Worm (Caenorhabditis elegans) whole organism, L4 larva: ENCODE results near the gene H38K22.6.

Experiments used
- F37D6.2 ChIP-seq: sonication (generic microtip); optimal IDR thresholded peaks from 2 replicates; lab custom pipeline; 2016; ENCODE audit warnings: mild to moderate bottlenecking, missing genetic modification characterization, missing compliant biosample characterization
- F44E2.7 ChIP-seq: fragments of 200-800 bp; sonication (Bioruptor generic); IDR thresholded peaks from 2 replicates; pipeline ENCODE4 v2.1.2; 2022; ENCODE audit warnings: missing genetic modification characterization, missing compliant biosample characterization
- R02D3.7 ChIP-seq: fragments of 150-350 bp; sonication (generic microtip); optimal IDR thresholded peaks from 3 replicates; lab custom pipeline; 2014; ENCODE audit warnings: missing biosample characterization, missing genetic modification characterization
- Y105C5A.15 ChIP-seq: fragments of 200-800 bp; sonication (Bioruptor generic); IDR thresholded peaks from 2 replicates; pipeline ENCODE4 v1.3.6; 2022; ENCODE audit warnings: missing genetic modification characterization, missing compliant biosample characterization
- ZK546.5 ChIP-seq, 2 experiments: sonication (generic microtip); optimal IDR thresholded peaks; 2 replicates each; lab custom pipeline; 2017; ENCODE audit warnings: missing biosample characterization in 2 of 2, missing genetic modification characterization in 2 of 2
- ama-1 ChIP-seq: fragments of 150-350 bp; optimal IDR thresholded peaks from 2 replicates; lab custom pipeline; 2014; ENCODE audit warnings: inconsistent platforms, mixed read lengths
- arid-1 ChIP-seq: fragments of 200-800 bp; sonication (Bioruptor generic); conservative IDR thresholded peaks from 2 replicates; pipeline ENCODE4 v1.3.6; 2022; ENCODE audit warnings: missing genetic modification reagents, missing genetic modification characterization, missing compliant biosample characterization
- attf-4 ChIP-seq: sonication (generic microtip); optimal IDR thresholded peaks from 3 replicates; lab custom pipeline; 2017; ENCODE audit warnings: missing biosample characterization, missing genetic modification characterization
- ceh-28 ChIP-seq: fragments of 150-350 bp; optimal IDR thresholded peaks from 2 replicates; lab custom pipeline; 2014; ENCODE audit warnings: missing biosample characterization, missing genetic modification reagents, missing genetic modification characterization
- ceh-62 ChIP-seq: sonication (generic microtip); optimal IDR thresholded peaks from 2 replicates; lab custom pipeline; 2017; ENCODE audit warnings: missing biosample characterization, missing genetic modification characterization
- ctbp-1 ChIP-seq: fragments of 200-800 bp; sonication (Bioruptor generic); IDR thresholded peaks from 2 replicates; pipeline ENCODE4 v1.3.6; 2022; ENCODE audit warnings: missing genetic modification reagents, missing genetic modification characterization, missing compliant biosample characterization
- daf-12 ChIP-seq: fragments of 150-350 bp; optimal IDR thresholded peaks from 2 replicates; lab custom pipeline; 2014; ENCODE audit warnings: missing biosample characterization, missing genetic modification reagents, missing genetic modification characterization
- daf-16 ChIP-seq, 3 experiments: sonication (generic microtip); optimal IDR thresholded peaks; 2 replicates each; lab custom pipeline; 2016 to 2017; ENCODE audit warnings: missing genetic modification characterization in 3 of 3, missing genetic modification reagents in 3 of 3, mild to moderate bottlenecking in 2 of 3, missing compliant biosample characterization in 2 of 3, missing biosample characterization in 1 of 3, moderate library complexity in 1 of 3
- daf-8 ChIP-seq: fragments of 200-800 bp; sonication (Bioruptor generic); IDR thresholded peaks from 2 replicates; pipeline ENCODE4 v1.3.6; 2022; ENCODE audit warnings: missing genetic modification characterization, missing compliant biosample characterization
- dmd-6 ChIP-seq: fragments of 200-800 bp; sonication (Bioruptor generic); IDR thresholded peaks from 2 replicates; pipeline ENCODE4 v1.3.6; 2022; ENCODE audit warnings: missing genetic modification reagents, missing genetic modification characterization, missing compliant biosample characterization
- duxl-1 ChIP-seq: sonication (generic microtip); optimal IDR thresholded peaks from 2 replicates; lab custom pipeline; 2016; ENCODE audit warnings: mild to moderate bottlenecking, missing genetic modification characterization, moderate library complexity, missing compliant biosample characterization; ENCODE audit not compliant: poor library complexity
- dve-1 ChIP-seq: sonication (generic microtip); optimal IDR thresholded peaks from 2 replicates; lab custom pipeline; 2017; ENCODE audit warnings: antibody characterized with exemption, mild to moderate bottlenecking, missing genetic modification characterization, missing compliant biosample characterization; ENCODE audit not compliant: insufficient read depth
- hlh-30 ChIP-seq: sonication (generic microtip); optimal IDR thresholded peaks from 2 replicates; lab custom pipeline; 2017; ENCODE audit warnings: antibody characterized with exemption, mild to moderate bottlenecking, missing genetic modification characterization, missing compliant biosample characterization; ENCODE audit not compliant: insufficient read depth
- hmg-1.1 ChIP-seq: fragments of 200-800 bp; sonication (Bioruptor generic); IDR thresholded peaks from 2 replicates; pipeline ENCODE4 v1.3.6; 2022; ENCODE audit warnings: missing genetic modification reagents, missing genetic modification characterization, missing compliant biosample characterization
- lin-15B ChIP-seq: fragments of 150-350 bp; sonication (generic microtip); optimal IDR thresholded peaks from 3 replicates; lab custom pipeline; 2014; ENCODE audit warnings: missing biosample characterization, missing genetic modification characterization
- lin-29 ChIP-seq: fragments of 200-800 bp; sonication (Bioruptor generic); IDR thresholded peaks from 2 replicates; pipeline ENCODE4 v1.3.6; 2022; ENCODE audit warnings: missing genetic modification reagents, missing genetic modification characterization, missing compliant biosample characterization
- lin-38 ChIP-seq: fragments of 200-800 bp; sonication (Bioruptor generic); IDR thresholded peaks from 2 replicates; pipeline ENCODE4 v1.3.6; 2022; ENCODE audit warnings: missing genetic modification reagents, missing genetic modification characterization, missing compliant biosample characterization
- lir-3 ChIP-seq: sonication (generic microtip); optimal IDR thresholded peaks from 2 replicates; lab custom pipeline; 2016; ENCODE audit warnings: mild to moderate bottlenecking, missing genetic modification characterization, missing compliant biosample characterization
- lsy-2 ChIP-seq, 2 experiments: fragments of 150-350 bp in 1 of 2; sonication (generic microtip) in 1 of 2; optimal IDR thresholded peaks; 2 replicates each; lab custom pipeline; 2014 to 2017; ENCODE audit warnings: missing biosample characterization in 2 of 2, missing genetic modification characterization in 2 of 2
- mdl-1 ChIP-seq, 2 experiments: fragments of 150-350 bp in 1 of 2; sonication (generic microtip) in 1 of 2; optimal IDR thresholded peaks; 2 replicates each; lab custom pipeline; 2014 to 2017; ENCODE audit warnings: missing biosample characterization in 2 of 2, missing genetic modification characterization in 2 of 2
- mdt-29 ChIP-seq: fragments of 200-800 bp; sonication (Bioruptor generic); IDR thresholded peaks from 2 replicates; pipeline ENCODE4 v1.3.6; 2022; ENCODE audit warnings: missing genetic modification reagents, missing genetic modification characterization, missing compliant biosample characterization
- mep-1 ChIP-seq: fragments of 150-350 bp; sonication (generic microtip); optimal IDR thresholded peaks from 3 replicates; lab custom pipeline; 2014; ENCODE audit warnings: missing biosample characterization, missing genetic modification characterization
- mes-2 ChIP-seq: sonication (generic microtip); optimal IDR thresholded peaks from 2 replicates; lab custom pipeline; 2016; ENCODE audit warnings: missing genotype, mild to moderate bottlenecking, missing genetic modification characterization, missing compliant biosample characterization; ENCODE audit not compliant: poor library complexity, severe bottlenecking
- mxl-3 ChIP-seq: fragments of 200-800 bp; sonication (Bioruptor generic); optimal IDR thresholded peaks from 2 replicates; lab custom pipeline; 2018; ENCODE audit warnings: mild to moderate bottlenecking, missing genetic modification characterization, missing compliant biosample characterization
- nhr-102 ChIP-seq: sonication (generic microtip); optimal IDR thresholded peaks from 2 replicates; lab custom pipeline; 2016; ENCODE audit warnings: mild to moderate bottlenecking, missing genetic modification characterization, moderate library complexity, missing compliant biosample characterization
- nhr-111 ChIP-seq: fragments of 200-800 bp; sonication (Bioruptor generic); optimal IDR thresholded peaks from 2 replicates; lab custom pipeline; 2018; ENCODE audit warnings: mild to moderate bottlenecking, missing genetic modification characterization, missing compliant biosample characterization
- nhr-41 ChIP-seq: fragments of 200-800 bp; sonication (Bioruptor generic); IDR thresholded peaks from 2 replicates; pipeline ENCODE4 v1.3.6; 2022; ENCODE audit warnings: missing genetic modification reagents, missing genetic modification characterization, missing compliant biosample characterization
- nhr-42 ChIP-seq: fragments of 200-800 bp; sonication (Bioruptor generic); IDR thresholded peaks from 2 replicates; pipeline ENCODE4 v1.3.6; 2022; ENCODE audit warnings: missing genetic modification characterization, missing compliant biosample characterization
- nhr-6 ChIP-seq: fragments of 150-350 bp; optimal IDR thresholded peaks from 2 replicates; lab custom pipeline; 2014; ENCODE audit warnings: missing biosample characterization, missing genetic modification characterization
- nhr-76 ChIP-seq: fragments of 150-350 bp; optimal IDR thresholded peaks from 2 replicates; lab custom pipeline; 2014; ENCODE audit warnings: missing biosample characterization, missing genetic modification characterization
- nhr-77 ChIP-seq: fragments of 150-350 bp; optimal IDR thresholded peaks from 2 replicates; lab custom pipeline; 2014; ENCODE audit warnings: missing biosample characterization, missing genetic modification characterization
- php-3 ChIP-seq: fragments of 200-800 bp; sonication (Bioruptor generic); IDR thresholded peaks from 2 replicates; pipeline ENCODE4 v1.3.6; 2022; ENCODE audit warnings: missing genetic modification reagents, missing genetic modification characterization, missing compliant biosample characterization
- sdz-12 ChIP-seq: fragments of 200-800 bp; sonication (Bioruptor generic); optimal IDR thresholded peaks from 2 replicates; lab custom pipeline; 2018; ENCODE audit warnings: mild to moderate bottlenecking, missing genetic modification characterization, missing compliant biosample characterization
- skn-1 ChIP-seq: fragments of 150-350 bp; optimal IDR thresholded peaks from 2 replicates; lab custom pipeline; 2014; ENCODE audit warnings: missing biosample characterization, missing genetic modification characterization
- snpc-1.2 ChIP-seq: fragments of 200-800 bp; sonication (Bioruptor generic); IDR thresholded peaks from 2 replicates; pipeline ENCODE4 v1.3.6; 2022; ENCODE audit warnings: missing genetic modification reagents, missing genetic modification characterization, missing compliant biosample characterization
- snpc-4 ChIP-seq: fragments of 150-350 bp; optimal IDR thresholded peaks from 2 replicates; lab custom pipeline; 2014; ENCODE audit warnings: missing biosample characterization, missing genetic modification characterization
- spr-1 ChIP-seq: sonication (generic microtip); optimal IDR thresholded peaks from 2 replicates; lab custom pipeline; 2016; ENCODE audit warnings: mild to moderate bottlenecking, missing genetic modification characterization, missing compliant biosample characterization
- spr-3 ChIP-seq: fragments of 200-800 bp; sonication (Bioruptor generic); optimal IDR thresholded peaks from 2 replicates; lab custom pipeline; 2018; ENCODE audit warnings: mild to moderate bottlenecking, missing genetic modification characterization, missing compliant biosample characterization
- unc-130 ChIP-seq: sonication (generic microtip); optimal IDR thresholded peaks from 2 replicates; lab custom pipeline; 2016; ENCODE audit warnings: missing genetic modification reagents, missing genetic modification characterization, missing compliant biosample characterization
- zag-1 ChIP-seq: fragments of 150-350 bp; optimal IDR thresholded peaks from 2 replicates; lab custom pipeline; 2014; ENCODE audit warnings: missing biosample characterization, missing genetic modification characterization
- zfp-3 ChIP-seq: fragments of 200-800 bp; sonication (Bioruptor generic); conservative IDR thresholded peaks from 2 replicates; pipeline ENCODE4 v1.3.6; 2022; ENCODE audit warnings: missing genetic modification reagents, missing genetic modification characterization, missing compliant biosample characterization
- zip-2 ChIP-seq: fragments of 150-350 bp; optimal IDR thresholded peaks from 2 replicates; lab custom pipeline; 2014; ENCODE audit warnings: missing biosample characterization, missing genetic modification characterization
- ztf-7 ChIP-seq: fragments of 150-350 bp; optimal IDR thresholded peaks from 2 replicates; lab custom pipeline; 2014; ENCODE audit warnings: missing biosample characterization, missing genetic modification characterization

H38K22.6 gene

DNA sequence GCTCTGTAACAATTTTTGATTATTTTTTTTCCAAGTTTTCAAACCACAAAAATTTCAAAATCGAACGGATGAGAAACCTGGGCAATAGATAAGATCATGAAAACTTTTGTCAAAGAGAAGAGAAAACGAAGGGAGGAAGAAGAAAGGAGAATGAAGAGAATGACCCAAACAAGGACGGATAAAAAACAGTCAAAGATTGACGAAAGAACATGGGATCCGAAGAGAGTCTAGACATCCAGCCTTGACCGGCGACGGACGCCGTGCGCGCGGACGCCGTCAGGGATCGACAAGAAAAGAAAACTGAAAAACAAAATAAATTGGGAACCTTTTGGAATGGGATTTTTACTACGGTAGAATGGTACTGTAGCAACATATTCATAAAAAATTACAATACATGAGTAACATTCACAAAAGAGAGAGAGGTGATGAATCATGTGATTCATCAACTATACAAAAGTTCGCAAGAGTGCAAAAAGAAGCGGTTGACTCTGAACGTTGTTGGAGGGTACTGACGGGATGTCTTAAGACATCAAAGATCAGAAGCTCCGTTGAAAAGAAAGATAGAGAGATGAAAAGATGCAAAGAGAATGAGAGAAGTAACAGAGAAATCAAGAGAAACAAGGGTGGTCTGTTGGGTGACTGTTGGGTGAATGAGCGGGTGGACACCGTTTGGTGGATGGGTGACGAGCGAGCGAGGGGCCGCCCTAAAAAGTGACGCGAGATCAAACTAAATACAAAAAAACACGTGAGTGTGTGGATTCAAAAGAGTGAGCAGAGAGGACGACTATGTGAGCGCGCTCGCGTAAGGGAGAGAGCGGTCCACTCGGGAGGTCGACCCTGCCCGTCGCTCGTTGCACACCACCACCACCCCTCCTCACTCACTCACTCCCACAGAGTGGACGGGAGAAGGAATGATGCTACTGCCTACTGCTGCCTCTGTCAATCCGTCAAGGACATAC, 39.7 kb upstream of the H38K22.6 start, which contains the start of gene sup-26 (continued):
- TF ChIP-seq nhr-111 (GFP tag; lab: Kevin White, UChicago) (no peak), duxl-1 (no peak), dmd-6 (GFP tag; lab: Robert Waterston, UW) (no peak), F44E2.7 (no peak), ama-1 (no peak), spr-1 (no peak), dve-1 (peak; percentile 5), zfp-3 (GFP tag; lab: Robert Waterston, UW) (no peak), mdl-1 (tag; optimal IDR thresholded peaks at IDR 0.05; lab: Kevin White, UChicago) (no peak), ZK546.5 (tag; optimal IDR thresholded peaks at IDR 0.05; lab: Kevin White, UChicago) (no peak), hlh-30 (tag; lab: Kevin White, UChicago) (peak; percentile 47), nhr-41 (GFP tag; lab: Robert Waterston, UW) (no peak), Y105C5A.15 (GFP tag; lab: Robert Waterston, UW) (no peak), ztf-7 (tag; lab: Kevin White, UChicago) (no peak), spr-3 (GFP tag; lab: Kevin White, UChicago) (no peak), arid-1 (no peak), nhr-6 (peak; percentile 90), nhr-102 (no peak), nhr-76 (tag; lab: Kevin White, UChicago) (no peak), lir-3 (no peak), ceh-62 (tag; lab: Kevin White, UChicago) (no peak), lin-15B (no peak), zip-2 (tag; lab: Kevin White, UChicago) (no peak), daf-8 (GFP tag; lab: Robert Waterston, UW) (no peak), lin-38 (GFP tag; lab: Robert Waterston, UW) (no peak)
- TF ChIP-seq, all 104 proteins: peak for 14

DNA sequence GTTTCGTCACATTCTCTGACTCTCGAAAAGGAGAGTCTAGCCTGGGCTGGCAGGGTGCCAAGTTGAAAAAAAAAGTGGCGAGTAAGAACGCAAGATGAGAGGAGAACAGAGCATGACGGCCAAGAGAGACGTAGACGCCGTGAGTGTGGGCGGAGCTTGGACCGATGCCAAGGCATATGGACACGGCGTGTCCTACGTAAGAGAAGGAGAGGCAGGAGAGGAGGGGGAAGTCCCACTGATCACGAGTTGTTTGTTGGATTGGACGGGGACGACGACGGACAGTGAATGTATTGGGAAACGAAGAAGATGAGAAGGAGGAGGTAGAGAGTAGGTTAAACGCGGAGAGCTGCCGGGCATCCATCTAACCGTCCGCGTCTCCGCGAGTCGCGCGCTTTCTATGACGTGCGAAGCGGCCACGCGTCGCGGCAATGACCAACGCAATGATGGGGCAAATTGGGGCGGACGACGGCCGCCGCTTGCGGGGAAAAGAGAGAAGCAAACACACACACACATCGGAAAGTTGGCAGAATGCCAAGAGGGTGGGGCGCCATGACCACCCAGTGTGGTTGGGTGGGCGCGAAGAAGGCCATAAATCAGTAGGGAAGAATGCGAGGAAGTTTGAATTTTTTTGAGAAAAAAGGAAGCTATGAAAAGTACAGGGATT, 38.1 kb upstream of the H38K22.6 start:
- TF ChIP-seq snpc-4 (tag; lab: Kevin White, UChicago): peak; percentile 56
- no peak for TF ChIP-seq skn-1 (tag; lab: Kevin White, UChicago)
- no peak for TF ChIP-seq R02D3.7 (tag; lab: Kevin White, UChicago)
- TF ChIP-seq mep-1 (tag; lab: Kevin White, UChicago): peak; percentile 98
- peak; percentile 77 for TF ChIP-seq php-3 (GFP tag; lab: Robert Waterston, UW)
- peak; percentile 98 for TF ChIP-seq hmg-1.1 (GFP tag; lab: Robert Waterston, UW)
- peak; percentile 93 to 95 for TF ChIP-seq lsy-2 (tag; optimal IDR thresholded peaks at IDR 0.05; lab: Kevin White, UChicago)
- peak; percentile 99 for TF ChIP-seq mxl-3
- peak; percentile 90 for TF ChIP-seq nhr-77
- TF ChIP-seq nhr-41 (GFP tag; lab: Robert Waterston, UW): peak; percentile 91
- TF ChIP-seq mes-2: peak; percentile 77
- peak; percentile 84 for TF ChIP-seq nhr-42 (GFP tag; lab: Robert Waterston, UW)
- TF ChIP-seq attf-4: peak; percentile 54
- TF ChIP-seq mdt-29: peak; percentile 89
- TF ChIP-seq F37D6.2 (tag; lab: Kevin White, UChicago): peak; percentile 97
- TF ChIP-seq lin-29 (GFP tag; lab: Robert Waterston, UW): peak; percentile 91
- TF ChIP-seq ctbp-1 (GFP tag; lab: Robert Waterston, UW): peak; percentile 98
- peak; percentile 91 for TF ChIP-seq zag-1
- no peak; the same call in 1 of the 2 replicates for TF ChIP-seq snpc-1.2 (GFP tag; lab: Robert Waterston, UW)
- peak; percentile 94 to 97 for TF ChIP-seq daf-16 (GFP tag; optimal IDR thresholded peaks at IDR 0.05; lab: Kevin White, UChicago)
- TF ChIP-seq daf-16 (tag; optimal IDR thresholded peaks at IDR 0.05; lab: Kevin White, UChicago): peak; percentile 72
- no peak for TF ChIP-seq daf-12
- no peak for TF ChIP-seq sdz-12 (GFP tag; lab: Kevin White, UChicago)
- TF ChIP-seq ceh-28 (tag; lab: Kevin White, UChicago): peak; percentile 62
- peak; percentile 40 for TF ChIP-seq nhr-111 (GFP tag; lab: Kevin White, UChicago)
- peak; percentile 85 for TF ChIP-seq lin-38 (GFP tag; lab: Robert Waterston, UW)
- peak; percentile 25 for TF ChIP-seq unc-130 (GFP tag; lab: Kevin White, UChicago)
- TF ChIP-seq ceh-62 (tag; lab: Kevin White, UChicago): no peak
